Fruit fly (Drosophila melanogaster) whole organism, embryonic: ENCODE data around the gene Eig71Ec.

Experiments used
- B-H1 ChIP-seq: fragments of 200-800 bp; sonication (Bioruptor generic); IDR thresholded peaks from 3 replicates; pipeline ENCODE4 v1.3.6; 2022; ENCODE audit warnings: missing biosample characterization, missing genetic modification characterization
- C15 ChIP-seq: fragments of 200-800 bp; sonication (Bioruptor generic); IDR thresholded peaks from 3 replicates; pipeline ENCODE4 v1.3.6; 2022; ENCODE audit warnings: missing biosample characterization, missing genetic modification characterization
- CG10543 ChIP-seq: fragments of 200-800 bp; sonication (Bioruptor generic); optimal IDR thresholded peaks from 3 replicates; lab custom pipeline; 2017; ENCODE audit warnings: missing biosample characterization, mild to moderate bottlenecking, missing genetic modification characterization, moderate library complexity
- CG11085 ChIP-seq: fragments of 200-800 bp; sonication (Bioruptor generic); IDR thresholded peaks from 2 replicates; pipeline ENCODE4 v1.3.6; 2022; ENCODE audit warnings: missing biosample characterization, missing genetic modification characterization
- CG14667 ChIP-seq: fragments of 200-800 bp; sonication (Bioruptor generic); IDR thresholded peaks from 2 replicates; pipeline ENCODE4 v1.3.6; 2022; ENCODE audit warnings: missing biosample characterization, missing genetic modification characterization
- CG1647 ChIP-seq: fragments of 200-800 bp; sonication (Bioruptor generic); optimal IDR thresholded peaks from 3 replicates; lab custom pipeline; 2016; ENCODE audit warnings: missing biosample characterization, missing genetic modification characterization
- CG16779 ChIP-seq: fragments of 200-800 bp; sonication (Bioruptor generic); IDR thresholded peaks from 2 replicates; pipeline ENCODE4 v1.3.6; 2022; ENCODE audit warnings: missing biosample characterization, missing genetic modification characterization
- CG17361 ChIP-seq: fragments of 200-800 bp; sonication (Bioruptor generic); IDR thresholded peaks from 3 replicates; pipeline ENCODE4 v1.3.6; 2022; ENCODE audit warnings: missing biosample characterization, missing genetic modification characterization
- CG17802 ChIP-seq: fragments of 200-800 bp; sonication (Bioruptor generic); optimal IDR thresholded peaks from 2 replicates; lab custom pipeline; 2018; ENCODE audit warnings: missing biosample characterization, mild to moderate bottlenecking, missing genetic modification characterization, moderate library complexity
- CG1792 ChIP-seq: fragments of 200-800 bp; sonication (Bioruptor generic); optimal IDR thresholded peaks from 2 replicates; lab custom pipeline; 2016; ENCODE audit warnings: missing biosample characterization, missing genetic modification characterization
- CG18599 ChIP-seq: fragments of 200-800 bp; sonication (Bioruptor generic); optimal IDR thresholded peaks from 3 replicates; lab custom pipeline; 2017; ENCODE audit warnings: missing biosample characterization, missing genetic modification characterization, mild to moderate bottlenecking, moderate library complexity, missing genetic modification reagents
- CG3281 ChIP-seq: fragments of 200-800 bp; sonication (Bioruptor generic); optimal IDR thresholded peaks from 3 replicates; lab custom pipeline; 2017; ENCODE audit warnings: missing biosample characterization, mild to moderate bottlenecking, missing genetic modification characterization
- CG34422 ChIP-seq: fragments of 200-800 bp; sonication (Bioruptor generic); IDR thresholded peaks from 3 replicates; pipeline ENCODE4 v1.3.6; 2022; ENCODE audit warnings: missing biosample characterization, missing genetic modification characterization
- CG4617 ChIP-seq: fragments of 200-800 bp; sonication (Bioruptor generic); optimal IDR thresholded peaks from 3 replicates; lab custom pipeline; 2016; ENCODE audit warnings: missing biosample characterization, missing genetic modification characterization, borderline replicate concordance
- CG4854 ChIP-seq: fragments of 200-800 bp; sonication (Bioruptor generic); optimal IDR thresholded peaks from 2 replicates; lab custom pipeline; 2016; ENCODE audit warnings: missing biosample characterization, missing genetic modification characterization, inconsistent platforms
- CG6791 ChIP-seq: fragments of 200-800 bp; sonication (Bioruptor generic); IDR thresholded peaks from 3 replicates; pipeline ENCODE4 v1.3.6; 2022; ENCODE audit warnings: missing biosample characterization, missing genetic modification characterization; ENCODE audit not compliant: partially characterized antibody
- CG6854 ChIP-seq: fragments of 200-800 bp; sonication (Bioruptor generic); optimal IDR thresholded peaks from 3 replicates; lab custom pipeline; 2017; ENCODE audit warnings: missing biosample characterization, mild to moderate bottlenecking, missing genetic modification characterization
- CG9609 ChIP-seq: fragments of 200-800 bp; sonication (Bioruptor generic); optimal IDR thresholded peaks from 3 replicates; lab custom pipeline; 2016; ENCODE audit warnings: missing biosample characterization, missing genetic modification characterization
- CHES-1-like ChIP-seq: fragments of 200-800 bp; sonication (Bioruptor generic); optimal IDR thresholded peaks from 2 replicates; lab custom pipeline; 2016; ENCODE audit warnings: missing biosample characterization, missing genetic modification characterization
- Chrac-16 ChIP-seq: fragments of 200-800 bp; sonication (Bioruptor generic); optimal IDR thresholded peaks from 3 replicates; lab custom pipeline; 2016; ENCODE audit warnings: missing biosample characterization, missing genetic modification characterization
- Dad ChIP-seq: fragments of 200-800 bp; sonication (Bioruptor generic); optimal IDR thresholded peaks from 3 replicates; lab custom pipeline; 2016; ENCODE audit warnings: missing biosample characterization, missing genetic modification characterization
- Fer1 ChIP-seq: fragments of 200-800 bp; sonication (Bioruptor generic); optimal IDR thresholded peaks from 2 replicates; lab custom pipeline; 2017; ENCODE audit warnings: missing biosample characterization, mild to moderate bottlenecking, missing genetic modification characterization
- Hr39 ChIP-seq: fragments of >200 bp; optimal IDR thresholded peaks from 2 replicates; lab custom pipeline; 2017
- Lhr ChIP-seq: fragments of 200-800 bp; sonication (Bioruptor generic); optimal IDR thresholded peaks from 3 replicates; lab custom pipeline; 2017; ENCODE audit warnings: mild to moderate bottlenecking, missing biosample characterization, missing genetic modification reagents, missing genetic modification characterization
- Lpt ChIP-seq: fragments of >200 bp; optimal IDR thresholded peaks from 2 replicates; lab custom pipeline; 2018; ENCODE audit warnings: missing biosample characterization, missing genetic modification characterization
- MESR4 ChIP-seq: fragments of 200-800 bp; sonication (Bioruptor generic); optimal IDR thresholded peaks from 2 replicates; lab custom pipeline; 2018; ENCODE audit warnings: missing biosample characterization, mild to moderate bottlenecking, missing genetic modification characterization, moderate library complexity
- NFAT ChIP-seq: fragments of 200-800 bp; sonication (Bioruptor generic); IDR thresholded peaks from 2 replicates; pipeline ENCODE4 v1.3.6; 2022; ENCODE audit warnings: missing biosample characterization, missing genetic modification characterization
- Nf-YC ChIP-seq: fragments of 200-800 bp; optimal IDR thresholded peaks from 3 replicates; lab custom pipeline; 2019; ENCODE audit warnings: missing biosample characterization, mild to moderate bottlenecking, missing genetic modification characterization, moderate library complexity
- Poxn ChIP-seq: fragments of 200-800 bp; sonication (Bioruptor generic); IDR thresholded peaks from 2 replicates; pipeline ENCODE4 v1.3.6; 2022; ENCODE audit warnings: missing biosample characterization, missing genetic modification characterization
- Rx ChIP-seq: fragments of 200-800 bp; sonication (Bioruptor generic); IDR thresholded peaks from 2 replicates; pipeline ENCODE4 v1.3.6; 2022; ENCODE audit warnings: missing biosample characterization, missing genetic modification characterization
- Scr ChIP-seq: fragments of 200-800 bp; sonication (Bioruptor generic); IDR thresholded peaks from 2 replicates; pipeline ENCODE4 v1.3.6; 2022; ENCODE audit warnings: missing biosample characterization, missing genetic modification characterization; ENCODE audit not compliant: partially characterized antibody
- Sry-δ ChIP-seq: fragments of 200-800 bp; sonication (Bioruptor generic); optimal IDR thresholded peaks from 2 replicates; lab custom pipeline; 2016; ENCODE audit warnings: missing biosample characterization, missing genetic modification characterization
- Xbp1 ChIP-seq: fragments of 200-800 bp; sonication (Bioruptor generic); optimal IDR thresholded peaks from 3 replicates; lab custom pipeline; 2016; ENCODE audit warnings: missing biosample characterization, mild to moderate bottlenecking, missing genetic modification characterization
- br ChIP-seq: fragments of >200 bp; optimal IDR thresholded peaks from 2 replicates; lab custom pipeline; 2017
- crol ChIP-seq: fragments of 200-800 bp; sonication (Bioruptor generic); IDR thresholded peaks from 2 replicates; pipeline ENCODE4 v1.3.6; 2022; ENCODE audit warnings: missing biosample characterization, missing genetic modification characterization
- disco-r ChIP-seq: fragments of 200-800 bp; sonication (Bioruptor generic); optimal IDR thresholded peaks from 2 replicates; lab custom pipeline; 2016; ENCODE audit warnings: missing biosample characterization, missing genetic modification characterization
- dmrt11E ChIP-seq: fragments of 200-800 bp; sonication (Bioruptor generic); optimal IDR thresholded peaks from 3 replicates; lab custom pipeline; 2018; ENCODE audit warnings: missing biosample characterization, mild to moderate bottlenecking, missing genetic modification characterization, moderate library complexity
- ems ChIP-seq: fragments of 200-800 bp; sonication (Bioruptor generic); optimal IDR thresholded peaks from 3 replicates; lab custom pipeline; 2016; ENCODE audit warnings: missing biosample characterization, missing genetic modification characterization
- gcm2 ChIP-seq: fragments of 200-800 bp; sonication (Bioruptor generic); optimal IDR thresholded peaks from 2 replicates; lab custom pipeline; 2016; ENCODE audit warnings: missing biosample characterization, missing genetic modification characterization
- gem ChIP-seq: fragments of 200-800 bp; sonication (Bioruptor generic); optimal IDR thresholded peaks from 2 replicates; lab custom pipeline; 2019; ENCODE audit warnings: missing biosample characterization, mild to moderate bottlenecking, missing genetic modification characterization, moderate library complexity
- ham ChIP-seq: fragments of 200-800 bp; sonication (Bioruptor generic); IDR thresholded peaks from 2 replicates; pipeline ENCODE4 v1.3.6; 2022; ENCODE audit warnings: missing biosample characterization, missing genetic modification characterization
- jing ChIP-seq: fragments of 200-800 bp; sonication (Bioruptor generic); optimal IDR thresholded peaks from 2 replicates; lab custom pipeline; 2018; ENCODE audit warnings: missing biosample characterization, mild to moderate bottlenecking, missing genetic modification characterization
- ken ChIP-seq: fragments of 200-800 bp; sonication (Bioruptor generic); IDR thresholded peaks from 3 replicates; pipeline ENCODE4 v1.3.6; 2022; ENCODE audit warnings: missing biosample characterization, missing genetic modification characterization
- peb ChIP-seq: fragments of 200-800 bp; sonication (Bioruptor generic); IDR thresholded peaks from 2 replicates; pipeline ENCODE4 v1.3.6; 2022; ENCODE audit warnings: missing biosample characterization, missing genetic modification characterization
- sens-2 ChIP-seq: fragments of 200-800 bp; sonication (Bioruptor generic); IDR thresholded peaks from 2 replicates; pipeline ENCODE4 v1.3.6; 2022; ENCODE audit warnings: missing biosample characterization, missing genetic modification characterization
- sim ChIP-seq: fragments of 200-800 bp; sonication (Bioruptor generic); IDR thresholded peaks from 2 replicates; pipeline ENCODE4 v1.3.6; 2022; ENCODE audit warnings: missing biosample characterization, missing genetic modification characterization
- sna ChIP-seq: fragments of 200-800 bp; sonication (Bioruptor generic); IDR thresholded peaks from 2 replicates; pipeline ENCODE4 v1.3.6; 2022; ENCODE audit warnings: missing biosample characterization, missing genetic modification characterization; ENCODE audit not compliant: partially characterized antibody
- toy ChIP-seq: fragments of 200-800 bp; sonication (Bioruptor generic); IDR thresholded peaks from 2 replicates; pipeline ENCODE4 v1.3.6; 2022; ENCODE audit warnings: missing biosample characterization, missing genetic modification characterization
- twi ChIP-seq: fragments of 200-800 bp; optimal IDR thresholded peaks from 2 replicates; lab custom pipeline; 2019; ENCODE audit warnings: missing biosample characterization, mild to moderate bottlenecking, missing genetic modification characterization, moderate library complexity
- tx ChIP-seq: fragments of 200-800 bp; sonication (Bioruptor generic); optimal IDR thresholded peaks from 2 replicates; lab custom pipeline; 2016; ENCODE audit warnings: missing biosample characterization, missing genetic modification characterization
- unc-4 ChIP-seq: fragments of 200-800 bp; sonication (Bioruptor generic); IDR thresholded peaks from 2 replicates; pipeline ENCODE4 v1.3.6; 2022; ENCODE audit warnings: missing biosample characterization, missing genetic modification characterization; ENCODE audit not compliant: partially characterized antibody

Eig71Ec gene

dm6 chr3L:15690711-15691591, 38.9 kb upstream of the Eig71Ec start (continued):
- TF ChIP-seq CG18599 (GFP tag; lab: Kevin White, UChicago): peak; percentile 58
- no peak for TF ChIP-seq ham
- no peak for TF ChIP-seq CG4854
- TF ChIP-seq toy (GFP tag; lab: Robert Waterston, UW): no peak
- no peak for TF ChIP-seq CG17802 (tag; lab: Kevin White, UChicago)
- TF ChIP-seq Xbp1: no peak
- no peak for TF ChIP-seq CG14667 (GFP tag; lab: Robert Waterston, UW)
- TF ChIP-seq jing (GFP tag; lab: Kevin White, UChicago): no peak
- TF ChIP-seq gcm2 (GFP tag; lab: Kevin White, UChicago): no peak
- no peak for TF ChIP-seq Scr (GFP tag; lab: Robert Waterston, UW)
- no peak for TF ChIP-seq peb (GFP tag; lab: Robert Waterston, UW)
- no peak for TF ChIP-seq Nf-YC (tag; lab: Kevin White, UChicago)
- TF ChIP-seq Poxn (GFP tag; lab: Robert Waterston, UW): no peak
- no peak for TF ChIP-seq B-H1 (GFP tag; lab: Robert Waterston, UW)
- no peak for TF ChIP-seq Sry-δ
- TF ChIP-seq Lhr (GFP tag; lab: Kevin White, UChicago): no peak
- 0 out of 3 replicates have a peak, but pooled peaks have one; percentile 7 for TF ChIP-seq ken (GFP tag; lab: Robert Waterston, UW)
- TF ChIP-seq sens-2 (GFP tag; lab: Robert Waterston, UW): no peak
- TF ChIP-seq crol (GFP tag; lab: Robert Waterston, UW): no peak
- TF ChIP-seq Fer1: peak; percentile 37
- peak; percentile 24 for TF ChIP-seq twi (tag; lab: Kevin White, UChicago)
- TF ChIP-seq CHES-1-like (GFP tag; lab: Kevin White, UChicago): no peak
- TF ChIP-seq ems (GFP tag; lab: Kevin White, UChicago): no peak
- no peak for TF ChIP-seq MESR4 (GFP tag; lab: Kevin White, UChicago)
- TF ChIP-seq Chrac-16: no peak
- TF ChIP-seq Lpt (GFP tag; lab: Kevin White, UChicago): no peak
- no peak for TF ChIP-seq sna (GFP tag; lab: Robert Waterston, UW)
- no peak for TF ChIP-seq CG6791 (GFP tag; lab: Robert Waterston, UW)
- no peak for TF ChIP-seq CG11085 (GFP tag; lab: Robert Waterston, UW)
- no peak for TF ChIP-seq NFAT (GFP tag; lab: Robert Waterston, UW)
- TF ChIP-seq unc-4 (GFP tag; lab: Robert Waterston, UW): no peak
- peak; percentile 53; the same call in 1 of the 3 replicates for TF ChIP-seq CG17361 (GFP tag; lab: Robert Waterston, UW)
- TF ChIP-seq CG3281 (GFP tag; lab: Kevin White, UChicago): peak; percentile 19
- peak; percentile 83 for TF ChIP-seq gem (tag; lab: Kevin White, UChicago)
- no peak for TF ChIP-seq CG6854 (GFP tag; lab: Kevin White, UChicago)
- TF ChIP-seq Rx (GFP tag; lab: Robert Waterston, UW): no peak
- TF ChIP-seq CG1792 (GFP tag; lab: Kevin White, UChicago): peak; percentile 56
- peak; percentile 54 for TF ChIP-seq dmrt11E
- TF ChIP-seq sim (GFP tag; lab: Robert Waterston, UW): no peak
- no peak for TF ChIP-seq Dad (GFP tag; lab: Kevin White, UChicago)
- no peak for TF ChIP-seq CG4617 (GFP tag; lab: Kevin White, UChicago)
- TF ChIP-seq br (lab: Kevin White, UChicago): no peak
- no peak for TF ChIP-seq C15 (GFP tag; lab: Robert Waterston, UW)
- peak; percentile 28 for TF ChIP-seq CG10543 (GFP tag; lab: Kevin White, UChicago)
- TF ChIP-seq Hr39 (lab: Kevin White, UChicago): no peak
- no peak for TF ChIP-seq CG34422 (GFP tag; lab: Robert Waterston, UW)
- TF ChIP-seq disco-r (GFP tag; lab: Kevin White, UChicago): peak; percentile 1
- TF ChIP-seq CG9609 (GFP tag; lab: Kevin White, UChicago): no peak
- no peak for TF ChIP-seq CG1647 (GFP tag; lab: Kevin White, UChicago)
- TF ChIP-seq CG16779: no peak
- TF ChIP-seq tx (GFP tag; lab: Kevin White, UChicago): no peak
